Fruit fly (Drosophila melanogaster): ENCODE measurements around the gene CG11983.

The CG11983 gene

DNA sequence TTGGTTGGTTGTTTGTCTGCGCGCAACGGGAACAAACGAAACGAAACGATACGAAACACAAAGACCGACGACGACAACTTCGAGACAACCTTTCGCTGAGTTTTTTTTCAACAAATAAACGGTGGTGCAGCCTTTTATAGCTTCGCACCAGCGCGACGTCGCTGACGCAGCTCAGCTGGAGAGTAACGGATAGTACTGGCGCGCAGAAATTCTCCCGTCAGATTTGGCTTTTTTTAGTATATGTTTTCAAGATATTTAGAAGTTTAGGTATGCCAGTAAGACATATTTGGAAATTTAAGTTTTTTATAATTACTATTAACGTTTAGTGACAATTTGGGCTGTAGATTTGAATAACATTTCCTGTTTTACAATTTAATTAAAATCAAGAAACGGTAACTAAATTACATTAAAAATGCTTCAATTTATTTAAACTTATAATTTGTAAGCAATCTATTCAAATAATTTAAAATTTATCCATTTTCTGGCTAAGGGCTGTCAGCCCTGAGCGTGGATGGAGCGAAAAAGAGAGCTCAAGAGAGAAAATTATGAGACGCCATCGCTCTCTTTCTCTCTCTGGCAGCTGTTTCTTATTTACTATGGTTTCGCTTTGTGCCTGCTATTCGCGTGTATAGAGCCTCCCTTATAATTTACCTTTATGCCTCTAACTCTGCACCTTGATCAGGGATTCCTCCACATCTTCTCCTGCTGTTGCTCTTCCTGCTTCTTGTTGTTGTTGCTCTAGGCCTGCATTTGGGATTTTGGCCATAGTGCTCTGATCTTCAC is 25.7 kb downstream of the CG11983 start (continued):
- TF ChIP-seq mld (GFP tag; IDR thresholded peaks at IDR 0.05; ENCODE audit: partially characterized antibody) (no peak), Oli (tag; optimal IDR thresholded peaks at IDR 0.05) (peak; percentile 85), CG6854 (GFP tag; optimal IDR thresholded peaks at IDR 0.05) (peak; percentile 64), CG14441 (GFP tag; IDR thresholded peaks at IDR 0.05) (0 out of 2 replicates have a peak, but pooled peaks have one; percentile 37), yki (optimal IDR thresholded peaks at IDR 0.05) (peak; percentile 95), bcd (GFP tag; optimal IDR thresholded peaks at IDR 0.05) (peak; percentile 82), tgo (GFP tag; IDR thresholded peaks at IDR 0.05) (peak; percentile 88), Awh (GFP tag; IDR thresholded peaks at IDR 0.05) (no peak), sens-2 (GFP tag; IDR thresholded peaks at IDR 0.05) (no peak), maf-S (GFP tag; optimal IDR thresholded peaks at IDR 0.05) (peak; percentile 25), CG2116 (GFP tag; optimal IDR thresholded peaks at IDR 0.05) (peak; percentile 56), her (GFP tag; optimal IDR thresholded peaks at IDR 0.05) (peak; percentile 41), emc (GFP tag; optimal IDR thresholded peaks at IDR 0.05) (no peak), CG10274 (GFP tag; optimal IDR thresholded peaks at IDR 0.05) (peak; percentile 45), Scr (GFP tag; IDR thresholded peaks at IDR 0.05; ENCODE audit: partially characterized antibody) (no peak), prd (optimal IDR thresholded peaks at IDR 0.05) (no peak), prd (GFP tag; IDR thresholded peaks at IDR 0.05) (no peak; the same call in 1 of the 3 replicates), sc (optimal IDR thresholded peaks at IDR 0.05) (no peak), sc (GFP tag; optimal IDR thresholded peaks at IDR 0.05) (peak; percentile 58), NC2α (GFP tag; optimal IDR thresholded peaks at IDR 0.05) (peak; percentile 56), inv (GFP tag; IDR thresholded peaks at IDR 0.05; ENCODE audit: partially characterized antibody) (no peak), CG8944 (GFP tag; optimal IDR thresholded peaks at IDR 0.05) (peak; percentile 18), CG31441 (GFP tag; IDR thresholded peaks at IDR 0.05) (peak; percentile 90), abd-A (tag; optimal IDR thresholded peaks at IDR 0.05) (peak; percentile 58), cad (GFP tag; optimal IDR thresholded peaks at IDR 0.05) (peak; percentile 2), insv (GFP tag; optimal IDR thresholded peaks at IDR 0.05) (peak in 1 of 2 experiments; percentile 73), NFAT (GFP tag; IDR thresholded peaks at IDR 0.05) (peak; percentile 21; the same call in 1 of the 2 replicates), lov (optimal IDR thresholded peaks at IDR 0.05) (no peak), lov (GFP tag; IDR thresholded peaks at IDR 0.05) (no peak), Aef1 (GFP tag; IDR thresholded peaks at IDR 0.05) (peak; percentile 46; the same call in 2 of the 3 replicates), stc (GFP tag; IDR thresholded peaks at IDR 0.05) (peak; percentile 31; the same call in 1 of the 2 replicates), crol (GFP tag; IDR thresholded peaks at IDR 0.05) (no peak), Doc3 (GFP tag; IDR thresholded peaks at IDR 0.05; ENCODE audit: partially characterized antibody) (no peak), Nf-YA (GFP tag; IDR thresholded peaks at IDR 0.05) (0 out of 2 replicates have a peak, but pooled peaks have one; percentile 8), CG4282 (GFP tag; optimal IDR thresholded peaks at IDR 0.05) (no peak), CG9932 (GFP tag; IDR thresholded peaks at IDR 0.05) (peak; percentile 57; the same call in 1 of the 2 replicates), grau (tag; optimal IDR thresholded peaks at IDR 0.05) (peak; percentile 90), repo (GFP tag; optimal IDR thresholded peaks at IDR 0.05) (no peak), pho (GFP tag; optimal IDR thresholded peaks at IDR 0.05) (peak; percentile 33), CG10959 (GFP tag; IDR thresholded peaks at IDR 0.05) (no peak), sim (GFP tag; IDR thresholded peaks at IDR 0.05) (0 out of 2 replicates have a peak, but pooled peaks have one; percentile 28), CG11560 (tag; IDR thresholded peaks at IDR 0.05) (no peak), CG14860 (GFP tag; IDR thresholded peaks at IDR 0.05; ENCODE audit: partially characterized antibody) (no peak), CG17328 (GFP tag; IDR thresholded peaks at IDR 0.05) (peak; percentile 36), CG12744 (GFP tag; optimal IDR thresholded peaks at IDR 0.05) (peak; percentile 7), Rfx (GFP tag; IDR thresholded peaks at IDR 0.05) (peak; percentile 70), ems (GFP tag; optimal IDR thresholded peaks at IDR 0.05) (peak; percentile 29), B-H1 (GFP tag; IDR thresholded peaks at IDR 0.05) (no peak), CG8089 (GFP tag; optimal IDR thresholded peaks at IDR 0.05) (no peak)

Data from whole organism, embryonic.